Fruit fly (Drosophila melanogaster) whole organism: ENCODE measurements around the gene CG7368.
A peak's percentile ranks its signal among the peaks of the same experiment; 100 is the strongest.
"Not testable (repeated sequence)": the region's sequence is repeated elsewhere in the genome, so short reads cannot be mapped to it uniquely, and the experiment has no call there.

ENCODE experiments used
- CG8478 ChIP-seq: fragments of >200 bp; optimal IDR thresholded peaks from 2 replicates; lab custom pipeline; 2018; ENCODE audit warnings: inconsistent platforms
- Dll ChIP-seq: fragments of >200 bp; optimal IDR thresholded peaks from 2 replicates; lab custom pipeline; 2017
- EcR ChIP-seq, 2 experiments: fragments of >200 bp; optimal IDR thresholded peaks; 2 replicates each; lab custom pipeline; 2017; ENCODE audit warnings: missing biosample characterization in 2 of 2, missing genetic modification characterization in 2 of 2, missing genetic modification reagents in 2 of 2
- pan ChIP-seq: fragments of >200 bp; optimal IDR thresholded peaks from 2 replicates; lab custom pipeline; 2017
- psq ChIP-seq: fragments of >200 bp; optimal IDR thresholded peaks from 2 replicates; lab custom pipeline; 2017
- usp ChIP-seq: fragments of >200 bp; optimal IDR thresholded peaks from 2 replicates; lab custom pipeline; 2017; ENCODE audit warnings: missing biosample characterization, missing genetic modification characterization, mixed read lengths

CG7368 gene

DNA sequence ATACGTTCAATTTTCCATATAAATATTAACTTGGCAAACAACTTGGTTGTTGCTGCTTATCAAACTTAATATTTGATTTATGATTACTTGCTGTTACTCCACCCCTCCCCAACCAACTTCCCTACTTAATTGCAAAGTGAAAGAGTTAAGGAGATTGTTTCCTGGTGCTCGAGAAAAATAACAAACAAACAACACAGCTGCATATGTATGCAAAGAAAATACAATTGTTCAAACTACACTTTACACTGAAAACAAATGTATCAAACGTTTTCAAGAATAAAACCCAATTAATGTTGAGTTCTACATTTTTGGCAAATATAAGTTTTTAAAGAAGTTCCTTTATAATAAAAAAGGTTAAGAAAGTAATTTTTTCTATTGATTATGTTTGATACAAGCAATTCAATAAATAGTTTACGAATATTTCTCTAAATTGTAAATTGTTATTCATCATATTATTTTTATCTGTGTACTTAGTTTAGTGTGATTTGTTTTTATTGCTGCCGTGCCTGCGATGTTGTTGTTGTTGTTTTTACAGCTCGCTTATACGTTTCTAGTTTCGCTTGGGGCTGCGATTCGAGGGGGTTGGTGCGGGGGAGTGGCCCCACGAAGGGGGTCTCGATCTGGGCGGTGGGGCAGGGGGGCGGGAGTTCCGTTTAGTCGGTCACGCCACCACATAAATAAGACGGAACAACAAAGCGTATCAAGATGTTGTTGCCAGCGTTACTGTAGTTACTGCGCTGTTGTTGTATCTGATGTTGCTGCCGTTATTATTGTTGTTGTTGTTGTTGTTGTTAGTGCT, 41.1 kb upstream of the CG7368 start:
- no peak for TF ChIP-seq Dll
- TF ChIP-seq psq, result no peak
- TF ChIP-seq EcR (GFP tag; optimal IDR thresholded peaks at IDR 0.05; lab: Kevin White, UChicago), result no peak
- no peak for TF ChIP-seq usp (GFP tag; lab: Kevin White, UChicago)
- no peak for TF ChIP-seq CG8478

DNA sequence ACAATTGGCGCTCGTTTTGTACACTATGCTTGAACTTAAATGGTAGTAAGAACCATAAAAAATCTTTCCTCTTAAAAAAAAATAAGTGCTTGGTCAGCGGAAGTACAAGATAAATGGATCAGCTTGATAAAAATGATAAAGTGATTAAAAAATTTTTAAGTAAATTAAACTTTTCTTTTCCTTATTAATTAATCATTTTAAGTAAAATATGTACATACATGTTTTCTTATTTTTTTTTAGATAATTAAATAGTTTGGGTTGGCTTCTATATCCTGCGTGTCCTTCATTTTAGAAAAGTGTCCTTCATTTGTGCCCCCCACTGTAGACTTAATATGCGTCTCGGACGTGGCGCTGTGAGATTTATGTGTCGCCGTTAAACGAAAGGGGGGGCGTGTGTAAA, 40.4 kb upstream of the CG7368 start:
- TF ChIP-seq psq (no peak), CG8478 (no peak), usp (GFP tag; lab: Kevin White, UChicago) (no peak)

- TF ChIP-seq Dll (no peak), usp (GFP tag; lab: Kevin White, UChicago) (no peak)
Measured at dm6 chr3L:11557209-11557608, 39.8 kb upstream of the CG7368 start.

DNA sequence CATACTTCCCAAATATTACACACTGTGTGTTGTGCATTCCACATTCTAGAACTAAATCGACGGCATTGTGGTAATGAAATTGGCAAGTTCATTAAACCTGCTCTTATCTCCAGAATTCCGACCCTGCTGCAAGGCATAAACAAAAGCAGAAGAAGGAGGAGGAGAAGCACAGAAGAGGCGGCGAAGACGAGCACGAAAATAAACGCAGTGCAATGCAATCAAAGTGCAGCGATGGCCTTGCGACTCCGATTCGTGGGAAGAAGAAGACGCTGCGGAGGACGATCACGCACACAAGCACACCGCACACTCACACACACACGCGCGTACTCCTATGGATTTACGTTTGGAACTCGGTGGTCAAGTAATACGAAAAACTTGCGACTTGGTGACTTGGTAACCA, 36.1 kb upstream of the CG7368 start:
- TF ChIP-seq usp (GFP tag; lab: Kevin White, UChicago) (no peak), pan (lab: Kevin White, UChicago) (no peak), EcR (GFP tag; optimal IDR thresholded peaks at IDR 0.05; lab: Kevin White, UChicago) (peak; percentile 58 to 74)

DNA sequence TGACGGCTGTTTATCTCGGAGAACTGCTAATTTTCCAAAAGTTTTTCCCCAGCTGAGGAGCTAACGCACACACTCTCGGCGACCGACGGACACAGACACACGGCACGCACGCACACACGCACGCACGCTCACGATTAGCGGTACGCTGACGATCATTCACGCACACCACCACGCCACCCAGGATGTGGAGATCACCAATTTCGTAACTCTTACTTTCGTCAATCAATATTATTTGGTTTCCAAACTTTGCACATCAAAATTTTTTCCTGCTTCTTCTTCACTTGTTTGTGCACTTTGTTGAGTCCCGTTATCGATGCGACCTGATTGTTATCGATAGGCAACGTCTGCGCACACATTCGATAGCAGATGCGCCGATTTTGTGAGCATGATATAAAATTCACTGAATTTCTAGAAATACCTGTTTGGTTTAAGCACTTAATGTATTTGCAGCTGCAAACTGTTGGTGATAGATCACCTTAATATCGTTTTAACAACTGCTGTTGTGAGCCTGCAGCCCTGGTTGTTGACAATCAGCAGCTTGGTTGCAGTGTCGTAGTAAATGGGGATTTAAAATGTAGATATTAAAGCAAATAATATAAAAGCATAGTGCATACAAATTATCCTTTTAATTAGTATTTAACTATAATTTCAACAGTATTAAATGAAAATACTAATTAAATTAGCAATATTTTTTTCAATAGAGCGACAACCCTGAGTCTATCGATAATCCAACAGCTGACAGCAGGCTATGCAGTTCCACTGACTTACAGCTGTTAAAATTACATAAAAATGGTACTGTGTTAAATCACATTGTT, 34.8 kb upstream of the CG7368 start, which contains the start of the genes CG7394 and Mob2:
CG7394 (plus strand) TSS at position 51 of the 815 bp plus-strand sequence.
Mob2 (minus strand) TSS at position 288 of the 815 bp plus-strand sequence.
- TF ChIP-seq EcR (GFP tag; optimal IDR thresholded peaks at IDR 0.05; lab: Kevin White, UChicago) (no peak), CG8478 (no peak), Dll (no peak), pan (lab: Kevin White, UChicago) (no peak), usp (GFP tag; lab: Kevin White, UChicago) (no peak), psq (no peak)

DNA sequence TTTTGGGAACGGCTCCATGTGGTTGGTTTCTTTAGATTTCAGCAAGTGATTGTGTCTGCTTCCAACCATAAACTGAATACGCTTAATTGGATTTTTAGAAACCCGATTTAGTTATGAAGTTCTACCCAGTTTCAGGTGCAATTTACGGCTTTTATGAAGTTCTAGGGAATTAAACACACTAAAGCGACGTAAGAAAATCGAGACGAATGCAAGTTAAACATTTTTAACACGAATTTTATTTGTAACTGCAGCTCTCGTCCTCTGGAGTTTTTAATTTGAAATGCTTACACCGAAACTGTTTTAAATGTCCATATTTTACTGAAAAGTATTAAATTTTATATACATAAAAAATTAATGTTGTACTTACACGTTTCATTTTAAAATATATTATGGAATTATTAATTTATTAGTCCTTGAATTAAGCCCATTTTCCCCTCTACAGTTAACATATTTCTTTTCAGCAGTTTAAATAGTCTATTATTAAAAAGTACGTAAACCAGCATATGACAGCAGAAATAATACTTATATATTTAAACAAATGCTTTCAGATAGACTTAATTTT, 32.9 kb upstream of the CG7368 start, which contains the start of the genes CG46412 and CG33267:
CG46412 (minus strand) TSS at position 101 of the 562 bp plus-strand sequence.
CG33267 (plus strand) TSS at position 512 of the 562 bp plus-strand sequence.
- no peak for TF ChIP-seq Dll
- no peak for TF ChIP-seq EcR (GFP tag; optimal IDR thresholded peaks at IDR 0.05; lab: Kevin White, UChicago)

- TF ChIP-seq usp (GFP tag; lab: Kevin White, UChicago) (no peak), psq (no peak), CG8478 (no peak), Dll (no peak), EcR (GFP tag; optimal IDR thresholded peaks at IDR 0.05; lab: Kevin White, UChicago) (no peak), pan (lab: Kevin White, UChicago) (no peak)
Measured at dm6 chr3L:11574563-11574962, 22.4 kb upstream of the CG7368 start, which contains the start of gene CG33490. Gene CG33490 (minus strand): TSS chr3L:11574663.

- TF ChIP-seq CG8478; pan (lab: Kevin White, UChicago); EcR (GFP tag; optimal IDR thresholded peaks at IDR 0.05; lab: Kevin White, UChicago): not testable (repeated sequence)
Measured at dm6 chr3L:11576944-11577343, 20.1 kb upstream of the CG7368 start, which contains the start of gene CG33489. Gene CG33489 (minus strand): TSS chr3L:11577044.

- no peak for TF ChIP-seq pan (lab: Kevin White, UChicago)
- no peak for TF ChIP-seq psq
- no peak for TF ChIP-seq CG8478
- no peak for TF ChIP-seq EcR (GFP tag; optimal IDR thresholded peaks at IDR 0.05; lab: Kevin White, UChicago)
- no peak for TF ChIP-seq usp (GFP tag; lab: Kevin White, UChicago)
- TF ChIP-seq Dll, result no peak
Measured at dm6 chr3L:11577395-11577794, 19.6 kb upstream of the CG7368 start, which contains the start of gene CG33271. Gene CG33271 (minus strand): TSS chr3L:11577495.

DNA sequence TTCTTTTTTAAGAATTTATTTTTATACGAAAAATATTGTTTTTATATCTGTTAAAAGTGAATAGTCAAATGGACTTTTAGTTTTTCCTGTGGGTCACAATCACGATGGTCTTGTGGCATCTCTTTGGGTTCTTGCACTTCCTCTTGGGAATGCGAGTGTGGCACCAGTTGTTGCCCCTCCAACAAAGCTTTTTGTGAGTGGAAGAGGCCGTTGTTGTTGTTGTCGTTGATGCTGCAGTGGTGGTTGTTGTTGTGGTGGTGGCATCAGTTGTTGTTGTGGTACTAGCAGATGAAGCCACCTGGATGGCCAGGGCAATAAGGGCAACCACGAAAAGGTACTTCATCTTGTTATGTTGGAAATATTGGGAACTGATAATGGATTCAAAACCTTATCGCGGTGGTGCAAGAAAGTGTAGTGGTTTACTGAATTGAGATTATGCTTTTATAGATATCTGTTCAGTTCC, 18.8 kb upstream of the CG7368 start, which contains the start of gene CG33270:
CG33270 (minus strand) TSS at position 413 of the 463 bp plus-strand sequence.
- no peak for TF ChIP-seq usp (GFP tag; lab: Kevin White, UChicago)
- TF ChIP-seq CG8478, result no peak
- TF ChIP-seq EcR (GFP tag; optimal IDR thresholded peaks at IDR 0.05; lab: Kevin White, UChicago), result no peak
- no peak for TF ChIP-seq Dll
- no peak for TF ChIP-seq pan (lab: Kevin White, UChicago)
- no peak for TF ChIP-seq psq

dm6 chr3L:11578847-11579246, 18.2 kb upstream of the CG7368 start:
- no peak for TF ChIP-seq pan (lab: Kevin White, UChicago)
- TF ChIP-seq Dll, result no peak
- no peak for TF ChIP-seq psq
- no peak for TF ChIP-seq EcR (GFP tag; optimal IDR thresholded peaks at IDR 0.05; lab: Kevin White, UChicago)
- TF ChIP-seq CG8478, result no peak
- TF ChIP-seq usp (GFP tag; lab: Kevin White, UChicago), result no peak

dm6 chr3L:11579919-11580318, 17.1 kb upstream of the CG7368 start, which contains the start of gene CG43390:
Gene CG43390 (minus strand): TSS chr3L:11579950.
- TF ChIP-seq Dll (no peak), EcR (GFP tag; optimal IDR thresholded peaks at IDR 0.05; lab: Kevin White, UChicago) (no peak), psq (no peak), usp (GFP tag; lab: Kevin White, UChicago) (no peak), CG8478 (no peak), pan (lab: Kevin White, UChicago) (no peak)
